Worm (Caenorhabditis elegans): ENCODE data around the gene pud-1.1.

- TF ChIP-seq nhr-76 (tag; optimal IDR thresholded peaks at IDR 0.05), result no peak
- no peak for TF ChIP-seq nhr-12 (tag; optimal IDR thresholded peaks at IDR 0.05)
- no peak for TF ChIP-seq snpc-4 (tag; optimal IDR thresholded peaks at IDR 0.05)
- no peak for TF ChIP-seq nhr-77 (tag; optimal IDR thresholded peaks at IDR 0.05)
- TF ChIP-seq mdl-1 (tag; optimal IDR thresholded peaks at IDR 0.05), result no peak
- TF ChIP-seq ztf-11 (tag; optimal IDR thresholded peaks at IDR 0.05), result no peak
- TF ChIP-seq unc-39 (tag; optimal IDR thresholded peaks at IDR 0.05), result no peak
- TF ChIP-seq egl-27 (tag; optimal IDR thresholded peaks at IDR 0.05), result no peak
- TF ChIP-seq zag-1 (tag; optimal IDR thresholded peaks at IDR 0.05), result no peak
- TF ChIP-seq nhr-28 (tag; optimal IDR thresholded peaks at IDR 0.05), result no peak
- no peak for TF ChIP-seq skn-1 (tag; optimal IDR thresholded peaks at IDR 0.05)
- TF ChIP-seq nhr-25 (tag; optimal IDR thresholded peaks at IDR 0.05), result no peak
Measured at ce11 chrV:2325052-2325451, 5.2 kb upstream of the pud-1.1 start, which contains the start of gene pud-3.

Measured in whole organism, L3 larva.